Worm (Caenorhabditis elegans): ENCODE data around the gene fbxc-47.

fbxc-47 gene

ce11 chrIV:3774160-3774559, 31.2 kb upstream of the fbxc-47 start (continued):
- TF ChIP-seq fkh-4 (tag; optimal IDR thresholded peaks at IDR 0.05; ENCODE audit: borderline replicate concordance) (no peak), fos-1 (tag; optimal IDR thresholded peaks at IDR 0.05) (no peak), C34B4.2 (tag; optimal IDR thresholded peaks at IDR 0.05) (no peak), grh-1 (GFP tag; IDR thresholded peaks at IDR 0.05) (no peak), nhr-47 (tag; optimal IDR thresholded peaks at IDR 0.05) (peak; percentile 48), lir-3 (tag; optimal IDR thresholded peaks at IDR 0.05; ENCODE audit: poor library complexity) (no peak), lin-15B (tag; optimal IDR thresholded peaks at IDR 0.05) (no peak), ceh-88 (GFP tag; IDR thresholded peaks at IDR 0.05) (no peak), hpl-2 (GFP tag; optimal IDR thresholded peaks at IDR 0.05) (no peak), efl-1 (optimal IDR thresholded peaks at IDR 0.05) (no peak), efl-1 (GFP tag; optimal IDR thresholded peaks at IDR 0.05 in 1 of 2) (no peak), hlh-4 (tag; optimal IDR thresholded peaks at IDR 0.05) (no peak), ets-5 (GFP tag; IDR thresholded peaks at IDR 0.05) (no peak), nhr-71 (tag; optimal IDR thresholded peaks at IDR 0.05) (peak; percentile 42), unc-130 (tag; optimal IDR thresholded peaks at IDR 0.05) (no peak), mep-1 (tag; optimal IDR thresholded peaks at IDR 0.05) (no peak), lin-14 (GFP tag; optimal IDR thresholded peaks at IDR 0.05) (no peak), aly-2 (tag; optimal IDR thresholded peaks at IDR 0.05) (no peak), lin-35 (GFP tag; optimal IDR thresholded peaks at IDR 0.05) (peak in 1 of 2 experiments; percentile 7), unc-98 (GFP tag; IDR thresholded peaks at IDR 0.05) (no peak), nhr-84 (tag; optimal IDR thresholded peaks at IDR 0.05) (no peak), dsc-1 (tag; optimal IDR thresholded peaks at IDR 0.05) (peak; percentile 85), nhr-77 (tag; optimal IDR thresholded peaks at IDR 0.05) (no peak), nhr-85 (tag) (no peak), isw-1 (GFP tag; IDR thresholded peaks at IDR 0.05) (no peak), egl-27 (tag; optimal IDR thresholded peaks at IDR 0.05) (no peak), C04F5.9 (tag; optimal IDR thresholded peaks at IDR 0.05) (no peak), elt-2 (tag; optimal IDR thresholded peaks at IDR 0.05) (no peak), blmp-1 (tag; optimal IDR thresholded peaks at IDR 0.05) (no peak), pag-3 (tag; optimal IDR thresholded peaks at IDR 0.05; ENCODE audit: borderline replicate concordance, insufficient read depth) (no peak), unc-86 (tag; optimal IDR thresholded peaks at IDR 0.05) (no peak), mdl-1 (tag; optimal IDR thresholded peaks at IDR 0.05) (no peak), pax-3 (tag; optimal IDR thresholded peaks at IDR 0.05) (peak; percentile 20), xbp-1 (tag; optimal IDR thresholded peaks at IDR 0.05) (no peak), snpc-4 (tag; optimal IDR thresholded peaks at IDR 0.05) (no peak), snu-23 (GFP tag; optimal IDR thresholded peaks at IDR 0.05) (no peak), vab-15 (tag; optimal IDR thresholded peaks at IDR 0.05) (no peak), lsy-2 (tag; optimal IDR thresholded peaks at IDR 0.05) (no peak), nhr-76 (tag; optimal IDR thresholded peaks at IDR 0.05) (no peak), efl-3 (GFP tag; optimal IDR thresholded peaks at IDR 0.05) (no peak), elt-3 (tag; optimal IDR thresholded peaks at IDR 0.05) (no peak), ceh-63 (GFP tag; optimal IDR thresholded peaks at IDR 0.05) (no peak), sptf-1 (tag; optimal IDR thresholded peaks at IDR 0.05) (no peak), zag-1 (tag; optimal IDR thresholded peaks at IDR 0.05) (no peak), nhr-12 (tag; optimal IDR thresholded peaks at IDR 0.05) (no peak), rnt-1 (tag; optimal IDR thresholded peaks at IDR 0.05) (no peak), unc-30 (tag; optimal IDR thresholded peaks at IDR 0.05) (no peak), tbx-2 (tag; optimal IDR thresholded peaks at IDR 0.05) (no peak)

Data from whole organism, L1 larva.